Fruit fly (Drosophila melanogaster) whole organism, embryonic: ENCODE results near the gene Creld.

Source experiments
- Antp ChIP-seq: fragments of 200-800 bp; sonication (Bioruptor generic); optimal IDR thresholded peaks from 3 replicates; lab custom pipeline; 2016; ENCODE audit warnings: missing biosample characterization, missing genetic modification characterization
- CG11247 ChIP-seq: fragments of 200-800 bp; sonication (Bioruptor generic); IDR thresholded peaks from 2 replicates; pipeline ENCODE4 v1.3.6; 2022; ENCODE audit warnings: missing biosample characterization, missing genetic modification characterization
- CG11456 ChIP-seq: fragments of 200-800 bp; sonication (Bioruptor generic); IDR thresholded peaks from 3 replicates; pipeline ENCODE4 v1.3.6; 2022; ENCODE audit warnings: missing biosample characterization, missing genetic modification characterization
- CG12236 ChIP-seq: fragments of 200-800 bp; sonication (Bioruptor generic); optimal IDR thresholded peaks from 2 replicates; lab custom pipeline; 2016; ENCODE audit warnings: missing biosample characterization, missing genetic modification characterization
- CG14014 ChIP-seq: fragments of 200-800 bp; sonication (Bioruptor generic); IDR thresholded peaks from 2 replicates; pipeline ENCODE4 v1.3.6; 2022; ENCODE audit warnings: missing biosample characterization, missing genetic modification characterization
- CG14441 ChIP-seq: fragments of 200-800 bp; sonication (Bioruptor generic); IDR thresholded peaks from 2 replicates; pipeline ENCODE4 v1.3.6; 2022; ENCODE audit warnings: missing biosample characterization, missing genetic modification characterization
- CG16815 ChIP-seq: fragments of 200-800 bp; sonication (Bioruptor generic); optimal IDR thresholded peaks from 3 replicates; lab custom pipeline; 2017; ENCODE audit warnings: missing biosample characterization, mild to moderate bottlenecking, missing genetic modification characterization
- CG17361 ChIP-seq: fragments of 200-800 bp; sonication (Bioruptor generic); IDR thresholded peaks from 3 replicates; pipeline ENCODE4 v1.3.6; 2022; ENCODE audit warnings: missing biosample characterization, missing genetic modification characterization
- CG1832 ChIP-seq: fragments of 200-800 bp; sonication (Bioruptor generic); optimal IDR thresholded peaks from 2 replicates; lab custom pipeline; 2017; ENCODE audit warnings: missing biosample characterization, mild to moderate bottlenecking, missing genetic modification characterization, inconsistent platforms
- CG2875 ChIP-seq: fragments of 200-800 bp; sonication (Bioruptor generic); optimal IDR thresholded peaks from 2 replicates; lab custom pipeline; 2017; ENCODE audit warnings: missing biosample characterization, mild to moderate bottlenecking, missing genetic modification characterization, missing genetic modification reagents
- CG34422 ChIP-seq: fragments of 200-800 bp; sonication (Bioruptor generic); IDR thresholded peaks from 3 replicates; pipeline ENCODE4 v1.3.6; 2022; ENCODE audit warnings: missing biosample characterization, missing genetic modification characterization
- CG4360 ChIP-seq: fragments of 200-800 bp; sonication (Bioruptor generic); IDR thresholded peaks from 2 replicates; pipeline ENCODE4 v1.3.6; 2022; ENCODE audit warnings: missing biosample characterization, missing genetic modification characterization
- CG4424 ChIP-seq: fragments of 200-800 bp; sonication (Bioruptor generic); optimal IDR thresholded peaks from 3 replicates; lab custom pipeline; 2016; ENCODE audit warnings: missing biosample characterization, missing genetic modification characterization
- CG6175 ChIP-seq: fragments of 200-800 bp; sonication (Bioruptor generic); IDR thresholded peaks from 3 replicates; pipeline ENCODE4 v1.3.6; 2022; ENCODE audit warnings: missing biosample characterization, missing genetic modification characterization
- CG6683 ChIP-seq: fragments of 200-800 bp; sonication (Bioruptor generic); optimal IDR thresholded peaks from 2 replicates; lab custom pipeline; 2017; ENCODE audit warnings: missing biosample characterization, mild to moderate bottlenecking, missing genetic modification characterization, missing genetic modification reagents
- CG6689 ChIP-seq: fragments of 200-800 bp; sonication (Bioruptor generic); IDR thresholded peaks from 2 replicates; pipeline ENCODE4 v1.3.6; 2022; ENCODE audit warnings: missing biosample characterization, missing genetic modification characterization
- CG6854 ChIP-seq: fragments of 200-800 bp; sonication (Bioruptor generic); optimal IDR thresholded peaks from 3 replicates; lab custom pipeline; 2017; ENCODE audit warnings: missing biosample characterization, mild to moderate bottlenecking, missing genetic modification characterization
- CG7928 ChIP-seq: fragments of 200-800 bp; sonication (Bioruptor generic); optimal IDR thresholded peaks from 2 replicates; lab custom pipeline; 2017; ENCODE audit warnings: missing biosample characterization, mild to moderate bottlenecking, missing genetic modification characterization
- CG7963 ChIP-seq: fragments of 200-800 bp; sonication (Bioruptor generic); IDR thresholded peaks from 3 replicates; pipeline ENCODE4 v1.3.6; 2022; ENCODE audit warnings: missing biosample characterization, missing genetic modification characterization; ENCODE audit not compliant: partially characterized antibody
- CoRest ChIP-seq: fragments of 200-800 bp; sonication (Bioruptor generic); optimal IDR thresholded peaks from 3 replicates; lab custom pipeline; 2018; ENCODE audit warnings: missing biosample characterization, mild to moderate bottlenecking, missing genetic modification characterization, moderate library complexity
- Dip2 ChIP-seq: fragments of 200-800 bp; sonication (Bioruptor generic); IDR thresholded peaks from 2 replicates; pipeline ENCODE4 v1.3.6; 2022; ENCODE audit warnings: missing biosample characterization, missing genetic modification characterization
- Dll ChIP-seq: fragments of 200-800 bp; sonication (Bioruptor generic); IDR thresholded peaks from 4 replicates; pipeline ENCODE4 v1.3.6; 2022; ENCODE audit warnings: missing biosample characterization, missing genetic modification characterization; ENCODE audit not compliant: partially characterized antibody
- Eip74EF ChIP-seq, 2 experiments: fragments of 200-800 bp in 1 of 2; fragments of >200 bp in 1 of 2; sonication (Bioruptor generic) in 1 of 2; optimal IDR thresholded peaks; 2 replicates each; lab custom pipeline; 2017 to 2019; ENCODE audit warnings: missing biosample characterization in 2 of 2, missing genetic modification characterization in 2 of 2, mild to moderate bottlenecking in 1 of 2, moderate library complexity in 1 of 2
- Gsc ChIP-seq: fragments of 200-800 bp; sonication (Bioruptor generic); IDR thresholded peaks from 2 replicates; pipeline ENCODE4 v1.3.6; 2022; ENCODE audit warnings: missing biosample characterization, missing genetic modification characterization
- MESR4 ChIP-seq: fragments of 200-800 bp; sonication (Bioruptor generic); optimal IDR thresholded peaks from 2 replicates; lab custom pipeline; 2018; ENCODE audit warnings: missing biosample characterization, mild to moderate bottlenecking, missing genetic modification characterization, moderate library complexity
- MTF-1 ChIP-seq: fragments of 200-800 bp; sonication (Bioruptor generic); optimal IDR thresholded peaks from 2 replicates; lab custom pipeline; 2018; ENCODE audit warnings: missing biosample characterization, mild to moderate bottlenecking, missing genetic modification characterization, borderline replicate concordance
- Max ChIP-seq: fragments of 200-800 bp; sonication (Bioruptor generic); optimal IDR thresholded peaks from 2 replicates; lab custom pipeline; 2016; ENCODE audit warnings: missing biosample characterization, mild to moderate bottlenecking, missing genetic modification characterization
- Nf-YB ChIP-seq: fragments of 200-800 bp; sonication (Bioruptor generic); optimal IDR thresholded peaks from 3 replicates; lab custom pipeline; 2019; ENCODE audit warnings: missing biosample characterization, mild to moderate bottlenecking, missing genetic modification characterization, moderate library complexity
- Optix ChIP-seq: fragments of 200-800 bp; sonication (Bioruptor generic); IDR thresholded peaks from 3 replicates; pipeline ENCODE4 v1.3.6; 2022; ENCODE audit warnings: missing biosample characterization, missing genetic modification characterization
- Ptx1 ChIP-seq: fragments of 200-800 bp; sonication (Bioruptor generic); IDR thresholded peaks from 2 replicates; pipeline ENCODE4 v1.3.6; 2022; ENCODE audit warnings: missing biosample characterization, missing genetic modification characterization
- Xbp1 ChIP-seq: fragments of 200-800 bp; sonication (Bioruptor generic); optimal IDR thresholded peaks from 3 replicates; lab custom pipeline; 2016; ENCODE audit warnings: missing biosample characterization, mild to moderate bottlenecking, missing genetic modification characterization
- aop ChIP-seq: fragments of 200-800 bp; sonication (Bioruptor generic); IDR thresholded peaks from 2 replicates; pipeline ENCODE4 v1.3.6; 2022; ENCODE audit warnings: missing biosample characterization, missing genetic modification characterization
- bcd ChIP-seq: fragments of 200-800 bp; sonication (Bioruptor generic); optimal IDR thresholded peaks from 2 replicates; lab custom pipeline; 2017; ENCODE audit warnings: missing biosample characterization, mild to moderate bottlenecking, missing genetic modification characterization
- br ChIP-seq: fragments of >200 bp; optimal IDR thresholded peaks from 2 replicates; lab custom pipeline; 2017
- chif ChIP-seq, 2 experiments: fragments of 200-800 bp; sonication (Bioruptor generic); optimal IDR thresholded peaks; 3 replicates each; lab custom pipeline; 2016; ENCODE audit warnings: missing biosample characterization in 2 of 2, missing genetic modification characterization in 2 of 2
- ci ChIP-seq: fragments of 200-800 bp; sonication (Bioruptor generic); IDR thresholded peaks from 3 replicates; pipeline ENCODE4 v1.3.6; 2022; ENCODE audit warnings: missing biosample characterization, missing genetic modification characterization
- dati ChIP-seq: fragments of 200-800 bp; sonication (Bioruptor generic); IDR thresholded peaks from 2 replicates; pipeline ENCODE4 v1.3.6; 2022; ENCODE audit warnings: missing biosample characterization, missing genetic modification characterization
- ewg ChIP-seq: fragments of 200-800 bp; sonication (Bioruptor generic); optimal IDR thresholded peaks from 3 replicates; lab custom pipeline; 2017; ENCODE audit warnings: mild to moderate bottlenecking, missing biosample characterization, missing genetic modification reagents, missing genetic modification characterization
- fd102C ChIP-seq: fragments of 200-800 bp; sonication (Bioruptor generic); optimal IDR thresholded peaks from 2 replicates; lab custom pipeline; 2018; ENCODE audit warnings: missing biosample characterization, mild to moderate bottlenecking, missing genetic modification characterization, moderate library complexity
- gcm2 ChIP-seq: fragments of 200-800 bp; sonication (Bioruptor generic); optimal IDR thresholded peaks from 2 replicates; lab custom pipeline; 2016; ENCODE audit warnings: missing biosample characterization, missing genetic modification characterization
- hkb ChIP-seq, 2 experiments: fragments of 200-800 bp in 1 of 2; fragments of >200 bp in 1 of 2; sonication (Bioruptor generic) in 1 of 2; IDR thresholded peaks in 1 of 2; optimal IDR thresholded peaks in 1 of 2; 2 replicates each; pipeline versions ENCODE4 v1.3.6 to Lab custom; 2017 to 2022; ENCODE audit warnings: missing biosample characterization in 1 of 2, missing genetic modification characterization in 1 of 2
- jing ChIP-seq: fragments of 200-800 bp; sonication (Bioruptor generic); optimal IDR thresholded peaks from 2 replicates; lab custom pipeline; 2018; ENCODE audit warnings: missing biosample characterization, mild to moderate bottlenecking, missing genetic modification characterization
- kah ChIP-seq: fragments of 200-800 bp; sonication (Bioruptor generic); optimal IDR thresholded peaks from 2 replicates; lab custom pipeline; 2018; ENCODE audit warnings: missing biosample characterization, mild to moderate bottlenecking, missing genetic modification characterization
- kay ChIP-seq: fragments of 200-800 bp; sonication (Bioruptor generic); optimal IDR thresholded peaks from 2 replicates; lab custom pipeline; 2016; ENCODE audit warnings: missing biosample characterization, missing genetic modification characterization
- repo ChIP-seq: fragments of 200-800 bp; sonication (Bioruptor generic); optimal IDR thresholded peaks from 2 replicates; lab custom pipeline; 2016; ENCODE audit warnings: missing biosample characterization, missing genetic modification characterization
- ro ChIP-seq: fragments of 200-800 bp; sonication (Bioruptor generic); IDR thresholded peaks from 2 replicates; pipeline ENCODE4 v1.3.6; 2022; ENCODE audit warnings: missing biosample characterization, missing genetic modification characterization
- row ChIP-seq: fragments of 200-800 bp; sonication (Bioruptor generic); IDR thresholded peaks from 3 replicates; pipeline ENCODE4 v1.3.6; 2022; ENCODE audit warnings: missing biosample characterization, missing genetic modification characterization
- toy ChIP-seq: fragments of 200-800 bp; sonication (Bioruptor generic); IDR thresholded peaks from 2 replicates; pipeline ENCODE4 v1.3.6; 2022; ENCODE audit warnings: missing biosample characterization, missing genetic modification characterization
- z ChIP-seq: fragments of 200-800 bp; sonication (Bioruptor generic); IDR thresholded peaks from 3 replicates; pipeline ENCODE4 v1.3.6; 2022; ENCODE audit warnings: missing biosample characterization, missing genetic modification characterization
- zfh1 ChIP-seq: fragments of 200-800 bp; sonication (Bioruptor generic); IDR thresholded peaks from 3 replicates; pipeline ENCODE4 v1.3.6; 2022; ENCODE audit warnings: missing biosample characterization, missing genetic modification characterization

The Creld gene

dm6 chr2L:72752-73435 is 29.3 kb upstream of the Creld start (continued):
- peak; percentile 3 for TF ChIP-seq repo (GFP tag; lab: Kevin White, UChicago)
- peak; percentile 73; the same call in 2 of the 3 replicates for TF ChIP-seq ci (GFP tag; lab: Robert Waterston, UW)
- TF ChIP-seq hkb (optimal IDR thresholded peaks at IDR 0.05; lab: Kevin White, UChicago) = no peak
- TF ChIP-seq hkb (GFP tag; IDR thresholded peaks at IDR 0.05; lab: Robert Waterston, UW) = no peak
- TF ChIP-seq CG7928 = no peak
- no peak for TF ChIP-seq z (GFP tag; lab: Robert Waterston, UW)
- TF ChIP-seq br (lab: Kevin White, UChicago) = no peak
- TF ChIP-seq Xbp1 (GFP tag; lab: Kevin White, UChicago) = peak; percentile 58
- TF ChIP-seq CG4424 (GFP tag; lab: Kevin White, UChicago) = peak; percentile 16
- TF ChIP-seq aop (GFP tag; lab: Robert Waterston, UW) = no peak
- no peak for TF ChIP-seq CG34422 (GFP tag; lab: Robert Waterston, UW)
- no peak for TF ChIP-seq CG4360 (GFP tag; lab: Robert Waterston, UW)
- no peak for TF ChIP-seq CG1832
- no peak for TF ChIP-seq CG14014 (GFP tag; lab: Robert Waterston, UW)
- peak; percentile 59 for TF ChIP-seq Ptx1 (GFP tag; lab: Robert Waterston, UW)
- TF ChIP-seq CG6854 = no peak
- TF ChIP-seq CoRest (tag; lab: Kevin White, UChicago) = peak; percentile 8
- TF ChIP-seq dati (GFP tag; lab: Robert Waterston, UW) = no peak
- no peak for TF ChIP-seq jing
- TF ChIP-seq toy = no peak
- TF ChIP-seq Eip74EF (GFP tag; optimal IDR thresholded peaks at IDR 0.05; lab: Kevin White, UChicago) = no peak
- no peak for TF ChIP-seq CG6683 (GFP tag; lab: Kevin White, UChicago)
- TF ChIP-seq Dip2 (GFP tag; lab: Robert Waterston, UW) = no peak
- no peak for TF ChIP-seq kah (GFP tag; lab: Kevin White, UChicago)
- no peak for TF ChIP-seq CG16815
- peak; percentile 51 for TF ChIP-seq Antp (GFP tag; lab: Kevin White, UChicago)
- TF ChIP-seq CG12236 = no peak
- TF ChIP-seq CG6689 (GFP tag; lab: Robert Waterston, UW) = no peak
- TF ChIP-seq MTF-1 = no peak
- no peak; the same call in 1 of the 3 replicates for TF ChIP-seq CG11456 (GFP tag; lab: Robert Waterston, UW)
- TF ChIP-seq ro (GFP tag; lab: Robert Waterston, UW) = no peak
- no peak for TF ChIP-seq fd102C (GFP tag; lab: Kevin White, UChicago)
- peak; percentile 26 for TF ChIP-seq bcd
- TF ChIP-seq MESR4 = no peak
- peak; percentile 69 for TF ChIP-seq ewg (GFP tag; lab: Kevin White, UChicago)
- TF ChIP-seq kay (GFP tag; lab: Kevin White, UChicago) = no peak
- peak in 1 of 2 experiments; percentile 41 for TF ChIP-seq chif (GFP tag; optimal IDR thresholded peaks at IDR 0.05; lab: Kevin White, UChicago)
- TF ChIP-seq gcm2 (GFP tag; lab: Kevin White, UChicago) = no peak
- TF ChIP-seq CG17361 (GFP tag; lab: Robert Waterston, UW) = no peak
- TF ChIP-seq CG14441 (GFP tag; lab: Robert Waterston, UW) = peak; percentile 45; the same call in 1 of the 2 replicates
- no peak for TF ChIP-seq Optix (GFP tag; lab: Robert Waterston, UW)
- no peak for TF ChIP-seq CG7963
- TF ChIP-seq row = no peak; the same call in 2 of the 3 replicates
- TF ChIP-seq Dll (GFP tag; lab: Robert Waterston, UW) = peak; percentile 68; the same call in 2 of the 4 replicates
- TF ChIP-seq Nf-YB (GFP tag; lab: Kevin White, UChicago) = no peak
- no peak for TF ChIP-seq CG6175
- TF ChIP-seq CG11247 = peak; percentile 76
- TF ChIP-seq CG2875 = no peak
- TF ChIP-seq Max = no peak
- peak; percentile 13; the same call in 1 of the 3 replicates for TF ChIP-seq zfh1 (GFP tag; lab: Robert Waterston, UW)
- no peak for TF ChIP-seq Gsc (GFP tag; lab: Robert Waterston, UW)
